Worm (Caenorhabditis elegans) whole organism, L1 larva: Measurements from ENCODE around the gene K11D12.14.

ENCODE experiments used
- C16A3.4 ChIP-seq: fragments of 150-350 bp; optimal IDR thresholded peaks from 2 replicates; lab custom pipeline; 2014; ENCODE audit warnings: missing biosample characterization, missing genetic modification characterization
- F16B12.6 ChIP-seq: fragments of 150-350 bp; optimal IDR thresholded peaks from 2 replicates; lab custom pipeline; 2014; ENCODE audit warnings: missing biosample characterization, missing genetic modification characterization
- aha-1 ChIP-seq: fragments of 150-350 bp; optimal IDR thresholded peaks from 2 replicates; lab custom pipeline; 2014; ENCODE audit warnings: missing biosample characterization, missing genetic modification characterization
- alr-1 ChIP-seq: fragments of 200-800 bp; sonication (Bioruptor generic); optimal IDR thresholded peaks from 2 replicates; lab custom pipeline; 2018; ENCODE audit warnings: borderline replicate concordance, mild to moderate bottlenecking, missing genetic modification characterization, missing compliant biosample characterization
- blmp-1 ChIP-seq: fragments of 150-350 bp; optimal IDR thresholded peaks from 2 replicates; lab custom pipeline; 2014; ENCODE audit warnings: missing biosample characterization, missing genetic modification characterization
- ceh-63 ChIP-seq: fragments of 200-800 bp; sonication (Bioruptor generic); optimal IDR thresholded peaks from 2 replicates; lab custom pipeline; 2018; ENCODE audit warnings: mild to moderate bottlenecking, missing genetic modification characterization, missing compliant biosample characterization
- ceh-88 ChIP-seq: fragments of 200-800 bp; sonication (Bioruptor generic); IDR thresholded peaks from 2 replicates; pipeline ENCODE4 v1.3.6; 2022; ENCODE audit warnings: missing genetic modification characterization, missing compliant biosample characterization
- efl-1 ChIP-seq, 4 experiments: fragments of 150-350 bp; optimal IDR thresholded peaks in 3 of 4; peaks in 1 of 4; 1 replicate in 1 of 4; 2 replicates in 3 of 4; lab custom pipeline; 2014; ENCODE audit warnings: missing biosample characterization in 2 of 4, missing genetic modification characterization in 2 of 4, missing genetic modification reagents in 2 of 4
- efl-3 ChIP-seq: fragments of 200-800 bp; sonication (Bioruptor generic); optimal IDR thresholded peaks from 2 replicates; lab custom pipeline; 2018; ENCODE audit warnings: mild to moderate bottlenecking, missing genetic modification characterization, missing compliant biosample characterization
- fkh-4 ChIP-seq: sonication (generic microtip); optimal IDR thresholded peaks from 2 replicates; lab custom pipeline; 2016; ENCODE audit warnings: missing compliant biosample characterization, missing genetic modification characterization, borderline replicate concordance
- grh-1 ChIP-seq: fragments of 200-800 bp; sonication (Bioruptor generic); IDR thresholded peaks from 2 replicates; pipeline ENCODE4 v1.3.6; 2022; ENCODE audit warnings: missing genetic modification reagents, missing genetic modification characterization, missing compliant biosample characterization
- hlh-4 ChIP-seq: sonication (generic microtip); optimal IDR thresholded peaks from 2 replicates; lab custom pipeline; 2016; ENCODE audit warnings: mild to moderate bottlenecking, missing genetic modification characterization, missing compliant biosample characterization
- irx-1 ChIP-seq: sonication (generic microtip); optimal IDR thresholded peaks from 2 replicates; lab custom pipeline; 2016; ENCODE audit warnings: missing genetic modification characterization, missing compliant biosample characterization
- isw-1 ChIP-seq: fragments of 200-800 bp; sonication (Bioruptor generic); IDR thresholded peaks from 2 replicates; pipeline ENCODE4 v1.3.6; 2022; ENCODE audit warnings: missing genetic modification characterization, missing compliant biosample characterization
- lin-15B ChIP-seq: fragments of 150-350 bp; sonication (generic microtip); optimal IDR thresholded peaks from 3 replicates; lab custom pipeline; 2014; ENCODE audit warnings: missing biosample characterization, missing genetic modification characterization
- mab-9 ChIP-seq: fragments of 200-800 bp; sonication (Bioruptor generic); IDR thresholded peaks from 2 replicates; pipeline ENCODE4 v1.3.6; 2022; ENCODE audit warnings: missing genetic modification reagents, missing genetic modification characterization, missing compliant biosample characterization
- mdl-1 ChIP-seq, 2 experiments: fragments of 150-350 bp; optimal IDR thresholded peaks; 2 replicates each; lab custom pipeline; 2014 to 2017; ENCODE audit warnings: missing biosample characterization in 2 of 2, missing genetic modification characterization in 2 of 2, inconsistent platforms in 1 of 2
- mef-2 ChIP-seq: fragments of 150-350 bp; optimal IDR thresholded peaks from 2 replicates; lab custom pipeline; 2014; ENCODE audit warnings: missing biosample characterization, missing genetic modification characterization
- nhr-19 ChIP-seq: fragments of 200-800 bp; sonication (Bioruptor generic); conservative IDR thresholded peaks from 2 replicates; pipeline ENCODE4 v1.3.6; 2022; ENCODE audit warnings: missing genetic modification characterization, missing compliant biosample characterization
- nhr-47 ChIP-seq: sonication (generic microtip); optimal IDR thresholded peaks from 2 replicates; lab custom pipeline; 2016; ENCODE audit warnings: mild to moderate bottlenecking, missing genetic modification characterization, moderate library complexity, missing compliant biosample characterization
- nhr-71 ChIP-seq: sonication (generic microtip); optimal IDR thresholded peaks from 2 replicates; lab custom pipeline; 2016; ENCODE audit warnings: mild to moderate bottlenecking, missing genetic modification characterization, moderate library complexity, missing compliant biosample characterization
- nhr-76 ChIP-seq: sonication (generic microtip); optimal IDR thresholded peaks from 2 replicates; lab custom pipeline; 2017; ENCODE audit warnings: missing biosample characterization, missing genetic modification characterization
- nhr-84 ChIP-seq: sonication (generic microtip); optimal IDR thresholded peaks from 2 replicates; lab custom pipeline; 2017; ENCODE audit warnings: missing biosample characterization, missing genetic modification characterization
- nhr-90 ChIP-seq: sonication (generic microtip); optimal IDR thresholded peaks from 2 replicates; lab custom pipeline; 2016; ENCODE audit warnings: mild to moderate bottlenecking, missing genetic modification characterization, missing compliant biosample characterization; ENCODE audit not compliant: poor library complexity
- rnt-1 ChIP-seq: sonication (generic microtip); optimal IDR thresholded peaks from 2 replicates; lab custom pipeline; 2016; ENCODE audit warnings: mild to moderate bottlenecking, missing genetic modification characterization, moderate library complexity, missing compliant biosample characterization
- skn-1 ChIP-seq: fragments of 150-350 bp; optimal IDR thresholded peaks from 2 replicates; lab custom pipeline; 2014; ENCODE audit warnings: missing biosample characterization, missing genetic modification characterization
- snu-23 ChIP-seq: sonication (generic microtip); optimal IDR thresholded peaks from 2 replicates; lab custom pipeline; 2016; ENCODE audit warnings: missing genetic modification characterization, missing compliant biosample characterization
- sox-4 ChIP-seq: sonication (generic microtip); optimal IDR thresholded peaks from 2 replicates; lab custom pipeline; 2016; ENCODE audit warnings: missing genetic modification characterization, missing compliant biosample characterization
- tbx-2 ChIP-seq: sonication (generic microtip); optimal IDR thresholded peaks from 2 replicates; lab custom pipeline; 2016; ENCODE audit warnings: missing genetic modification characterization, missing compliant biosample characterization
- tlp-1 ChIP-seq: fragments of 150-350 bp; optimal IDR thresholded peaks from 2 replicates; lab custom pipeline; 2014; ENCODE audit warnings: missing biosample characterization, missing genetic modification characterization
- unc-62 ChIP-seq: fragments of 150-350 bp; optimal IDR thresholded peaks from 2 replicates; lab custom pipeline; 2014; ENCODE audit warnings: missing biosample characterization, missing genetic modification reagents, missing genetic modification characterization
- unc-98 ChIP-seq: fragments of 200-800 bp; sonication (Bioruptor generic); IDR thresholded peaks from 2 replicates; pipeline ENCODE4 v1.3.6; 2022; ENCODE audit warnings: missing genetic modification characterization, missing compliant biosample characterization
- zag-1 ChIP-seq: fragments of 150-350 bp; optimal IDR thresholded peaks from 2 replicates; lab custom pipeline; 2014; ENCODE audit warnings: missing biosample characterization, missing genetic modification characterization
- zip-4 ChIP-seq: fragments of 200-800 bp; sonication (Bioruptor generic); optimal IDR thresholded peaks from 2 replicates; lab custom pipeline; 2018; ENCODE audit warnings: mild to moderate bottlenecking, missing genetic modification characterization, moderate library complexity, missing compliant biosample characterization

Gene K11D12.14

DNA sequence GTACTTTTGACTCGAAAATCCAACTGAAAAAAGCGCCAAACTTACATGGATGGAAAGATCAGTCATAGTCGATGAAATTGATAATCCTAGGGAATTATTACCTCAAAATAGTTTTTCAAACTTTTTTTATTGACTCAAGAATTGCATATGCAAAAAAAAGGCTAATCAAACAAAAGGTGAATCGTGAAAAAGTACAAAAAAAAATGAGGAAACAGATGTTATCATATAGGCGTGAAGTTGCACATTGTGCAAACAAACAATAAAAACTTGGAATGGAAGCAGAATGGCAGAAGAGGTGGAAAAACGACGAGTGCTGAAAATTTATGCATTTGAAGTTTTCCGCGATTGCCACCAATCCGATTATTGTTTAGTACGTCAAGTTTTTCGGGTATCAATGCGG lies 3.3 kb upstream of the K11D12.14 start, which contains the start of gene exc-14:
Gene exc-14 (minus strand): TSS at position 101 of the 400 bp plus-strand sequence.
- no peak for TF ChIP-seq zip-4 (GFP tag; lab: Kevin White, UChicago)
- no peak for TF ChIP-seq hlh-4 (tag; lab: Kevin White, UChicago)
- TF ChIP-seq F16B12.6 (tag; lab: Kevin White, UChicago) = no peak
- TF ChIP-seq tlp-1 (tag; lab: Kevin White, UChicago) = no peak
- TF ChIP-seq nhr-71 = no peak
- TF ChIP-seq C16A3.4 (tag; lab: Kevin White, UChicago) = no peak

DNA sequence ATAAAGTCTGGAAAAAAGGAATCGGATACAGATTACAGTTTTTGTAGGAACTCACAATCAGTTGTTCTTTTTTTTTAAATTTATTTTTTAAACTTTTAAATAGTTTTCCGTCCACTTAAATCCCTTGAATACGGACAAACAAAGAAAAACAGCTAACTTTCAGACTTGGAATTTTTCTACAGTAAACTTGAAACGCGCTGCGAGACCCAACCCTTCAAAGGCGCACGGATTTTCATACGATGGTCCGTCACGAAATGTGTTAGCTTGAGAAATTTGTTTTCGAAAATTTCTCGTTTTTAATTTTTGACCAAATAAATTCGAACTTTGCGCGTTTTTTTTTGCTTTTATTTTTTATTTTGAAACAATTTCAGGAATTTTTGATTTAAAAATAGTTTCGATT lies 2.9 kb upstream of the K11D12.14 start:
- TF ChIP-seq fkh-4 (tag; lab: Kevin White, UChicago) (no peak), unc-62 (GFP tag; lab: Kevin White, UChicago) (no peak), nhr-47 (tag; lab: Kevin White, UChicago) (no peak), nhr-84 (no peak), zag-1 (tag; lab: Kevin White, UChicago) (no peak), nhr-76 (tag; lab: Kevin White, UChicago) (no peak), mab-9 (GFP tag; lab: Robert Waterston, UW) (no peak), nhr-90 (tag; lab: Kevin White, UChicago) (no peak), snu-23 (no peak), sox-4 (tag; lab: Kevin White, UChicago) (no peak), irx-1 (tag; lab: Kevin White, UChicago) (no peak), blmp-1 (tag; lab: Kevin White, UChicago) (no peak), mdl-1 (tag; optimal IDR thresholded peaks at IDR 0.05; lab: Kevin White, UChicago) (no peak), efl-3 (GFP tag; lab: Kevin White, UChicago) (no peak), tlp-1 (tag; lab: Kevin White, UChicago) (no peak), aha-1 (tag; lab: Kevin White, UChicago) (no peak)

DNA sequence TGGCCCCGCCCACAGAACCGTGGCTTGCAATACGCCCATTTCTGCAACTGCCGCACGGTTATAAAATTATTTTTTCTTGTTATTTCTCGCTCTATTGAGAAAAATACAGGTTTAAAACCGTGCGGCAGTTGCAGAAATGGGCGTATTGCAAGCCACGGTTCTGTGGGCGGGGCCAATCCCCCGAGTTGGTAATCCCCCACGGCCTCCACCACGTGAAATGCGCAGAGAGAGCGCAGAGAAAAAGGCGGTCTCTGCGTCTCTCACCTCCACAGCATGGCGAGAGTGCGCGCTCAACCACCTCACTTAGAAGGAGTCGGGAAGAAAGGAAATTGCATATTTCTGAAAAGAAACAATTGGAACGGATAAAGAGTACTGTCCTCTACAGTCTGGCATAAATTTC lies 2.2 kb upstream of the K11D12.14 start:
- TF ChIP-seq unc-98 (GFP tag; lab: Robert Waterston, UW) = peak; percentile 75
- peak; percentile 59 for TF ChIP-seq rnt-1 (tag; lab: Kevin White, UChicago)
- peak; percentile 48 for TF ChIP-seq nhr-47 (tag; lab: Kevin White, UChicago)
- TF ChIP-seq grh-1 (GFP tag; lab: Robert Waterston, UW) = peak; percentile 93
- peak; percentile 45 for TF ChIP-seq nhr-71
- TF ChIP-seq mab-9 (GFP tag; lab: Robert Waterston, UW) = peak; percentile 90
- TF ChIP-seq tbx-2 (tag; lab: Kevin White, UChicago) = peak; percentile 10
- peak; percentile 80 for TF ChIP-seq isw-1 (GFP tag; lab: Robert Waterston, UW)
- TF ChIP-seq ceh-88 (GFP tag; lab: Robert Waterston, UW) = peak; percentile 68
- peak in 1 of 2 experiments; percentile 4 for TF ChIP-seq efl-1 (optimal IDR thresholded peaks at IDR 0.05; lab: Kevin White, UChicago)
- TF ChIP-seq efl-1 (GFP tag; optimal IDR thresholded peaks at IDR 0.05 in 1 of 2; lab: Kevin White, UChicago) = peak in 1 of 2 experiments; percentile 53
- peak; percentile 93 for TF ChIP-seq nhr-19 (GFP tag; lab: Robert Waterston, UW)

DNA sequence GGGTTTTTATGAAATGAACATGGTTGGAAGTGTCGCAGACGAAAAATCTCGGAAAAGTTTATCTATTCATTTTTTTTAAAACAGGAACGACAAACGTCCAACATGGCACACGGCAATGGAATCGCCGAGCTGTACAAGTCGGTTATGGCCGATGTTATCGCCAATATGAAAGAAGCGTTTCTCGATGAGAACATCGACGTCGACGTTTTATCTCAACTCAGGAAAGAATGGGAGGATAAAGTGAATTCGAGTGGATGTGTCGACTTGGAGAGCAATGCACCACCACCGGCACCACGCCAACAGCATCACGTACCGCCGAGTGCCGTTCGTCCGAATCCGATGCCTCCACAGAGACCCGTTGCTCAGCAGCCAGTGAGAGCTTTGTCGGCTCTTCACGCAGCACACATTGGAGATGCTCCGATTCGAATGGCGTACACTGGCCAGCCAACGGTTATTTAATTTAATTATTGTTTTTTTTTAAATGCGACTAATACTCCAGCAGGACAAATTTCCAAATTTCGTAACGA lies 700 bp downstream of the K11D12.14 start:
- TF ChIP-seq ceh-63 (GFP tag; lab: Kevin White, UChicago) (peak; percentile 50), efl-1 (optimal IDR thresholded peaks at IDR 0.05; lab: Kevin White, UChicago) (no peak), efl-1 (GFP tag; optimal IDR thresholded peaks at IDR 0.05 in 1 of 2; lab: Kevin White, UChicago) (peak in 1 of 2 experiments; percentile 40), rnt-1 (tag; lab: Kevin White, UChicago) (no peak), mef-2 (tag; lab: Kevin White, UChicago) (no peak), lin-15B (tag; lab: Kevin White, UChicago) (no peak), skn-1 (tag; lab: Kevin White, UChicago) (no peak), unc-98 (GFP tag; lab: Robert Waterston, UW) (no peak), alr-1 (tag; lab: Kevin White, UChicago) (peak; percentile 23)
